Worm (Caenorhabditis elegans): Measurements from ENCODE around the gene Y51A2A.16.

The Y51A2A.16 gene

ce11 chrV:18298506-18298905 is 17.8 kb upstream of the Y51A2A.16 start, which contains the start of gene Y51A2A.5:
TSS of gene Y51A2A.5 (plus strand) at chrV:18298806.
- TF ChIP-seq nhr-237 (tag; optimal IDR thresholded peaks at IDR 0.05) (no peak), mep-1 (tag; optimal IDR thresholded peaks at IDR 0.05) (no peak), hlh-1 (tag; optimal IDR thresholded peaks at IDR 0.05) (no peak), mls-2 (tag; optimal IDR thresholded peaks at IDR 0.05) (no peak)

DNA sequence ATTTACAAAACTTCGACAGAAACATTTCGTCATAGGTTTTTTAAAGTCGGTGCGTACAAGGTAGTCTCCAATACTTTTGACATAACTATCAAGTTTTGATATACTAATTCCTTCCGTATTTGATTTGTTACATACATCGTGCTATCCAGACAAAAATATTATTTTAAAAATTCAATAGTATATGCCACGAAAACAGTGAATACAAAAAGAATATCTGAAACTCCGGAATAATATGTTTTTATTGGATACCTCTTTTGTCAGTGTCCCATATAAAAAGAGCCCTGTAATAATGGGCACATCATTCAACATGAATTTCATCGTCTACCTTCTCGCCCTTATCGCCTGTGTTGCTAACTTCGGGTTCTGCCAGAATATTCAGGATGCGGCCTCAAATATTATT is 11.6 kb upstream of the Y51A2A.16 start, which contains the start of gene Y51A2A.12:
TSS of gene Y51A2A.12 (plus strand) at position 301 of the 400 bp plus-strand sequence.
- TF ChIP-seq nhr-76 (tag; optimal IDR thresholded peaks at IDR 0.05) = no peak
- no peak for TF ChIP-seq snpc-4 (tag; optimal IDR thresholded peaks at IDR 0.05)
- TF ChIP-seq ces-1 (GFP tag; optimal IDR thresholded peaks at IDR 0.05) = no peak
- TF ChIP-seq blmp-1 (tag; optimal IDR thresholded peaks at IDR 0.05) = no peak
- no peak for TF ChIP-seq bed-3 (GFP tag; optimal IDR thresholded peaks at IDR 0.05)
- TF ChIP-seq ceh-43 (GFP tag; optimal IDR thresholded peaks at IDR 0.05) = no peak
- TF ChIP-seq sptf-1 (tag; optimal IDR thresholded peaks at IDR 0.05) = no peak
- no peak for TF ChIP-seq elt-3 (tag; optimal IDR thresholded peaks at IDR 0.05)
- TF ChIP-seq mep-1 (tag; optimal IDR thresholded peaks at IDR 0.05) = no peak
- no peak for TF ChIP-seq unc-39 (tag; optimal IDR thresholded peaks at IDR 0.05)
- TF ChIP-seq ceh-83 (GFP tag; optimal IDR thresholded peaks at IDR 0.05) = no peak
- no peak for TF ChIP-seq unc-120 (tag; optimal IDR thresholded peaks at IDR 0.05; ENCODE audit: poor library complexity, severe bottlenecking)
- TF ChIP-seq ztf-11 (tag; optimal IDR thresholded peaks at IDR 0.05) = no peak
- no peak for TF ChIP-seq unc-62 (GFP tag; optimal IDR thresholded peaks at IDR 0.05)
- no peak for TF ChIP-seq lin-32 (GFP tag; optimal IDR thresholded peaks at IDR 0.05)
- TF ChIP-seq nhr-237 (tag; optimal IDR thresholded peaks at IDR 0.05) = no peak
- no peak for TF ChIP-seq drap-1 (GFP tag; optimal IDR thresholded peaks at IDR 0.05)
- TF ChIP-seq ceh-39 (tag; optimal IDR thresholded peaks at IDR 0.05) = no peak
- TF ChIP-seq pha-4 (tag; optimal IDR thresholded peaks at IDR 0.05) = no peak

- TF ChIP-seq zip-8 (tag; optimal IDR thresholded peaks at IDR 0.05) = no peak
- TF ChIP-seq sem-2 (GFP tag; optimal IDR thresholded peaks at IDR 0.05) = no peak
- no peak for TF ChIP-seq blmp-1 (tag; optimal IDR thresholded peaks at IDR 0.05)
- no peak for TF ChIP-seq ceh-83 (GFP tag; optimal IDR thresholded peaks at IDR 0.05)
- TF ChIP-seq elt-1 (tag; optimal IDR thresholded peaks at IDR 0.05; ENCODE audit: borderline replicate concordance, insufficient read depth) = no peak
- TF ChIP-seq hlh-1 (tag; optimal IDR thresholded peaks at IDR 0.05) = no peak
Observed at ce11 chrV:18290642-18291041, 10.0 kb upstream of the Y51A2A.16 start, which contains the start of gene Y51A2A.4. TSS of gene Y51A2A.4 (plus strand) at chrV:18290942.

ce11 chrV:18282597-18282996 is 1.9 kb upstream of the Y51A2A.16 start, which contains the start of gene clec-247:
TSS of gene clec-247 (plus strand) at chrV:18282897.
- TF ChIP-seq lin-32 (GFP tag; optimal IDR thresholded peaks at IDR 0.05) (no peak), nhr-237 (tag; optimal IDR thresholded peaks at IDR 0.05) (no peak), nhr-76 (tag; optimal IDR thresholded peaks at IDR 0.05) (no peak), nhr-2 (tag; optimal IDR thresholded peaks at IDR 0.05) (no peak), sem-2 (GFP tag; optimal IDR thresholded peaks at IDR 0.05) (no peak), drap-1 (GFP tag; optimal IDR thresholded peaks at IDR 0.05) (no peak), ztf-11 (tag; optimal IDR thresholded peaks at IDR 0.05) (no peak), ceh-83 (GFP tag; optimal IDR thresholded peaks at IDR 0.05) (no peak), nhr-12 (tag; optimal IDR thresholded peaks at IDR 0.05) (no peak), tbx-8 (GFP tag; optimal IDR thresholded peaks at IDR 0.05) (no peak)

DNA sequence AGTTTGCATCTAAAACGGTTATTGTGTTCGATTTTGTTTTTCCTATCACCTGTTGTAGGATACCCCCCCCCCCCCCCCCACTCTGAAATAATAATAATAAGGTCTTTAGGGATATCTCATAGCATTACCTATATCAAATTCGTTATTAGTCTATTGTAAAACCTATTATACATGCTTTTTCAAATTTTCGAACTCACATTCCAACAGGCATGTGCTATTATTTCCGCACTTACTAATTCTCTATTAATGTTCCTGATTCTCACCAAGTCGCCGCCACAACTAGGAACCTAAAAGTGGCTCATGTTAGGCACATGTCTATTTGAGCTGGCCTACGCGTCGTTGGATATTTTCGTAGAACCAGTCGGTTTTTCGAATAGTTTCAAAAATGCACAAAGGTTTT is 10.3 kb downstream of the Y51A2A.16 start, which contains the start of gene Y37H2C.4:
TSS of gene Y37H2C.4 (plus strand) at position 301 of the 400 bp plus-strand sequence.
- TF ChIP-seq ceh-83 (GFP tag; optimal IDR thresholded peaks at IDR 0.05) (no peak), lsy-2 (tag; optimal IDR thresholded peaks at IDR 0.05) (no peak), nhr-12 (tag; optimal IDR thresholded peaks at IDR 0.05) (no peak), ceh-39 (tag; optimal IDR thresholded peaks at IDR 0.05) (no peak), snpc-4 (tag; optimal IDR thresholded peaks at IDR 0.05) (no peak), drap-1 (GFP tag; optimal IDR thresholded peaks at IDR 0.05) (no peak), zip-8 (tag; optimal IDR thresholded peaks at IDR 0.05) (no peak), ces-1 (GFP tag; optimal IDR thresholded peaks at IDR 0.05) (no peak), mls-2 (tag; optimal IDR thresholded peaks at IDR 0.05) (no peak), sem-2 (GFP tag; optimal IDR thresholded peaks at IDR 0.05) (no peak), ham-2 (GFP tag; optimal IDR thresholded peaks at IDR 0.05) (no peak), mab-5 (tag; optimal IDR thresholded peaks at IDR 0.05) (no peak), flh-1 (GFP tag; optimal IDR thresholded peaks at IDR 0.05) (no peak)

Data from whole organism, mixed stage, embryonic.